Fruit fly (Drosophila melanogaster) whole organism, wandering third instar larva: ENCODE results near the gene trx.

ENCODE experiments used
- Abd-B ChIP-seq: fragments of >200 bp; optimal IDR thresholded peaks from 2 replicates; lab custom pipeline; 2017; ENCODE audit warnings: missing biosample characterization, missing genetic modification characterization
- CG32264 ChIP-seq: fragments of 200-800 bp; sonication (Bioruptor generic); optimal IDR thresholded peaks from 2 replicates; lab custom pipeline; 2016; ENCODE audit warnings: missing biosample characterization, missing genetic modification characterization
- CG9705 ChIP-seq: fragments of 200-800 bp; sonication (Bioruptor generic); optimal IDR thresholded peaks from 2 replicates; lab custom pipeline; 2018; ENCODE audit warnings: missing biosample characterization, mild to moderate bottlenecking, missing genetic modification characterization
- CrebA ChIP-seq: fragments of 200-800 bp; sonication (Bioruptor generic); optimal IDR thresholded peaks from 2 replicates; lab custom pipeline; 2016; ENCODE audit warnings: missing biosample characterization, mild to moderate bottlenecking, missing genetic modification characterization, borderline replicate concordance
- Dfd ChIP-seq: fragments of >200 bp; optimal IDR thresholded peaks from 2 replicates; lab custom pipeline; 2017; ENCODE audit warnings: missing biosample characterization, missing genetic modification characterization
- Dif ChIP-seq: fragments of 200-275, 200-300 bp; sonication (Bioruptor generic); optimal IDR thresholded peaks from 2 replicates; lab custom pipeline; 2018; ENCODE audit warnings: missing biosample characterization, missing genetic modification characterization; ENCODE audit not compliant: partially characterized antibody
- GATAd ChIP-seq: sonication (Bioruptor generic); optimal IDR thresholded peaks from 2 replicates; lab custom pipeline; 2016; ENCODE audit warnings: missing biosample characterization, missing genetic modification characterization
- HLH106 ChIP-seq: fragments of 200-800 bp; optimal IDR thresholded peaks from 3 replicates; lab custom pipeline; 2019; ENCODE audit warnings: missing biosample characterization, mild to moderate bottlenecking, missing genetic modification characterization, moderate library complexity
- Hnf4 ChIP-seq: fragments of 200-800 bp; sonication (Bioruptor generic); optimal IDR thresholded peaks from 2 replicates; lab custom pipeline; 2016; ENCODE audit warnings: missing biosample characterization, mild to moderate bottlenecking, missing genetic modification characterization
- Hr78 ChIP-seq: fragments of >200 bp; optimal IDR thresholded peaks from 2 replicates; lab custom pipeline; 2017; ENCODE audit warnings: missing biosample characterization, missing genetic modification characterization
- Hr83 ChIP-seq: fragments of 200-300 bp; sonication (Bioruptor generic); optimal IDR thresholded peaks from 2 replicates; lab custom pipeline; 2016; ENCODE audit warnings: missing biosample characterization, mild to moderate bottlenecking, missing genetic modification characterization, moderate library complexity; ENCODE audit not compliant: poor library complexity, severe bottlenecking
- Jra ChIP-seq: sonication (Bioruptor generic); optimal IDR thresholded peaks from 2 replicates; lab custom pipeline; 2016; ENCODE audit warnings: missing biosample characterization, missing genetic modification characterization
- Mio ChIP-seq: sonication (Bioruptor generic); optimal IDR thresholded peaks from 2 replicates; lab custom pipeline; 2016; ENCODE audit warnings: missing biosample characterization, missing genetic modification characterization
- Myc ChIP-seq: fragments of >200 bp; optimal IDR thresholded peaks from 2 replicates; lab custom pipeline; 2017
- N ChIP-seq: fragments of >200 bp; optimal IDR thresholded peaks from 2 replicates; lab custom pipeline; 2018; ENCODE audit warnings: missing biosample characterization, missing external identifiers, missing genetic modification characterization
- OdsH ChIP-seq: fragments of 200-800 bp; sonication (Bioruptor generic); optimal IDR thresholded peaks from 2 replicates; lab custom pipeline; 2016; ENCODE audit warnings: missing biosample characterization, mild to moderate bottlenecking, missing genetic modification characterization
- Rel ChIP-seq, 2 experiments: fragments of 200-800 bp; sonication (Bioruptor generic) in 1 of 2; optimal IDR thresholded peaks; 2 replicates in 1 of 2; 3 replicates in 1 of 2; lab custom pipeline; 2016 to 2019; ENCODE audit warnings: mild to moderate bottlenecking in 2 of 2, missing biosample characterization in 2 of 2, missing genetic modification characterization in 2 of 2, moderate library complexity in 1 of 2
- Sp1 ChIP-seq: fragments of 200-800 bp; sonication (Bioruptor generic); optimal IDR thresholded peaks from 3 replicates; lab custom pipeline; 2019; ENCODE audit warnings: missing biosample characterization, mild to moderate bottlenecking, missing genetic modification characterization, moderate library complexity
- Vsx2 ChIP-seq: fragments of 200-300, 225-300 bp; sonication (Bioruptor generic); optimal IDR thresholded peaks from 2 replicates; lab custom pipeline; 2018; ENCODE audit warnings: missing biosample characterization, missing genetic modification characterization; ENCODE audit not compliant: partially characterized antibody
- br ChIP-seq: fragments of 200-800 bp; sonication (Bioruptor generic); optimal IDR thresholded peaks from 2 replicates; lab custom pipeline; 2016; ENCODE audit warnings: missing biosample characterization, missing genetic modification characterization
- brk ChIP-seq: fragments of 200-800 bp; sonication (Bioruptor generic); optimal IDR thresholded peaks from 2 replicates; lab custom pipeline; 2016; ENCODE audit warnings: missing biosample characterization, mild to moderate bottlenecking, missing genetic modification characterization
- dl ChIP-seq, 2 experiments: fragments of 175-275, 200-275 bp in 1 of 2; fragments of 200-275 bp in 1 of 2; sonication (Bioruptor generic); optimal IDR thresholded peaks; lab custom pipeline; 2018; ENCODE audit warnings: mild to moderate bottlenecking in 2 of 2, missing biosample characterization in 2 of 2, missing genetic modification characterization in 2 of 2, moderate library complexity in 2 of 2; ENCODE audit not compliant: partially characterized antibody in 2 of 2, insufficient read depth in 1 of 2
- dmrt93B ChIP-seq: fragments of 200-800 bp; sonication (Bioruptor generic); optimal IDR thresholded peaks from 2 replicates; lab custom pipeline; 2018; ENCODE audit warnings: missing biosample characterization, mild to moderate bottlenecking, missing genetic modification characterization
- dsf ChIP-seq: sonication (Bioruptor generic); optimal IDR thresholded peaks from 2 replicates; lab custom pipeline; 2016; ENCODE audit warnings: missing biosample characterization, missing genetic modification characterization, borderline replicate concordance
- ey ChIP-seq: fragments of 200-800 bp; sonication (Bioruptor generic); optimal IDR thresholded peaks from 2 replicates; lab custom pipeline; 2016; ENCODE audit warnings: missing biosample characterization, missing genetic modification characterization
- foxo ChIP-seq, 2 experiments: fragments of 200-800 bp; sonication (Bioruptor generic); optimal IDR thresholded peaks; 2 replicates in 1 of 2; 3 replicates in 1 of 2; lab custom pipeline; 2016 to 2017; ENCODE audit warnings: missing biosample characterization in 2 of 2, missing genetic modification characterization in 2 of 2
- fru ChIP-seq: fragments of 200-800 bp; sonication (Bioruptor generic); optimal IDR thresholded peaks from 3 replicates; lab custom pipeline; 2016; ENCODE audit warnings: missing biosample characterization, mild to moderate bottlenecking, missing genetic modification characterization
- h ChIP-seq: fragments of 200-800 bp; sonication (Bioruptor generic); optimal IDR thresholded peaks from 3 replicates; lab custom pipeline; 2016; ENCODE audit warnings: missing biosample characterization, mild to moderate bottlenecking, missing genetic modification characterization
- jim ChIP-seq: fragments of 175-275, 200-325 bp; sonication (Bioruptor generic); optimal IDR thresholded peaks from 2 replicates; lab custom pipeline; 2016; ENCODE audit warnings: missing biosample characterization, mild to moderate bottlenecking, missing genetic modification characterization
- lola ChIP-seq: fragments of >200 bp; optimal IDR thresholded peaks from 2 replicates; lab custom pipeline; 2017; ENCODE audit warnings: missing biosample characterization, missing genetic modification characterization
- pan ChIP-seq: fragments of >200 bp; optimal IDR thresholded peaks from 2 replicates; lab custom pipeline; 2017
- psq ChIP-seq: fragments of 200-800 bp; sonication (Bioruptor generic); optimal IDR thresholded peaks from 3 replicates; lab custom pipeline; 2017; ENCODE audit warnings: missing biosample characterization, mild to moderate bottlenecking, missing genetic modification characterization, moderate library complexity
- rgr ChIP-seq: fragments of 200-800 bp; sonication (Bioruptor generic); optimal IDR thresholded peaks from 3 replicates; lab custom pipeline; 2016; ENCODE audit warnings: missing biosample characterization, mild to moderate bottlenecking, missing genetic modification characterization
- sage ChIP-seq: fragments of 200-800 bp; sonication (Bioruptor generic); optimal IDR thresholded peaks from 2 replicates; lab custom pipeline; 2016; ENCODE audit warnings: missing biosample characterization, mild to moderate bottlenecking, missing genetic modification characterization
- sv ChIP-seq: fragments of 200-800 bp; sonication (Bioruptor generic); optimal IDR thresholded peaks from 3 replicates; lab custom pipeline; 2016; ENCODE audit warnings: missing biosample characterization, missing genetic modification characterization
- tai ChIP-seq: sonication (Bioruptor generic); optimal IDR thresholded peaks from 2 replicates; lab custom pipeline; 2016; ENCODE audit warnings: missing biosample characterization, missing genetic modification characterization
- usp ChIP-seq: fragments of >200 bp; optimal IDR thresholded peaks from 2 replicates; lab custom pipeline; 2017; ENCODE audit warnings: missing biosample characterization, missing genetic modification characterization
- woc ChIP-seq: sonication (Bioruptor generic); optimal IDR thresholded peaks from 2 replicates; lab custom pipeline; 2016; ENCODE audit warnings: missing biosample characterization, mild to moderate bottlenecking, missing genetic modification characterization

Gene trx

DNA sequence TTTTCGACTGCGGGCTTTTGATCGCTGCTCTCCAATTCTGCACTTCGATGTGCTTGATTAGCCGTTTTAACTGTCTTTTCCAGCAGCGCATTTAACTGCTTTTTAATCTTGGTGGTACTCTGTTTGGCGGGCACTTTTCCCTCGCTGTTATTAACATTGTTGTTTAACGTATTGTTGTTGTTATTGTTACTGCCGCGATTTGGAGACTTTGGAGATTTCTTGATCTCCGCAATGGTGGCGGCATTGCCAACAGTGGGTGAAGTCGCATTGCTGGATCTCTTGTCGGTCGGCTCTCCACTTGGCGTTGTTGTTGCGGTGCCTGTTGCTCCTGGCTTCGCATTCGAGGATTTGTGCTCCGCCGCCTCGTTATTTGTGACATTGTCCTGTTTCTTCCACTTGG lies 44.0 kb upstream of the trx start:
- TF ChIP-seq brk (GFP tag; lab: Kevin White, UChicago) (no peak), br (no peak), CG9705 (no peak), tai (GFP tag; lab: Kevin White, UChicago) (no peak), Mio (GFP tag; lab: Kevin White, UChicago) (no peak), h (no peak), Dfd (GFP tag; lab: Kevin White, UChicago) (no peak), lola (GFP tag; lab: Kevin White, UChicago) (no peak), N (GFP tag; lab: Kevin White, UChicago) (no peak), Hr83 (no peak), Jra (GFP tag; lab: Kevin White, UChicago) (no peak), dsf (GFP tag; lab: Kevin White, UChicago) (no peak), foxo (GFP tag; optimal IDR thresholded peaks at IDR 0.05; lab: Kevin White, UChicago) (no peak), rgr (GFP tag; lab: Kevin White, UChicago) (no peak), dl (GFP tag; optimal IDR thresholded peaks at IDR 0.05; lab: Kevin White, UChicago; ENCODE audit: insufficient read depth in 1 of 2, partially characterized antibody in 2 of 2) (no peak), Sp1 (GFP tag; lab: Kevin White, UChicago) (no peak), Hnf4 (GFP tag; lab: Kevin White, UChicago) (no peak)

dm6 chr3R:14329549-14329948 lies 42.8 kb upstream of the trx start:
- TF ChIP-seq sage (GFP tag; lab: Kevin White, UChicago) (no peak), br (no peak), jim (GFP tag; lab: Kevin White, UChicago) (no peak), psq (GFP tag; lab: Kevin White, UChicago) (no peak), Myc (no peak), Dif (GFP tag; lab: Kevin White, UChicago) (no peak), tai (GFP tag; lab: Kevin White, UChicago) (no peak), Sp1 (GFP tag; lab: Kevin White, UChicago) (no peak), OdsH (GFP tag; lab: Kevin White, UChicago) (no peak), sv (no peak), brk (GFP tag; lab: Kevin White, UChicago) (no peak), Jra (GFP tag; lab: Kevin White, UChicago) (no peak), usp (GFP tag; lab: Kevin White, UChicago) (no peak), rgr (GFP tag; lab: Kevin White, UChicago) (no peak), dmrt93B (GFP tag; lab: Kevin White, UChicago) (no peak), HLH106 (tag; lab: Kevin White, UChicago) (no peak), foxo (GFP tag; optimal IDR thresholded peaks at IDR 0.05; lab: Kevin White, UChicago) (no peak), CG9705 (no peak)

- TF ChIP-seq Sp1 (GFP tag; lab: Kevin White, UChicago) (peak; percentile 78), sage (GFP tag; lab: Kevin White, UChicago) (peak; percentile 70), OdsH (GFP tag; lab: Kevin White, UChicago) (peak; percentile 80), CG9705 (peak; percentile 30), Rel (GFP tag; optimal IDR thresholded peaks at IDR 0.05; lab: Kevin White, UChicago) (no peak), Rel (tag; optimal IDR thresholded peaks at IDR 0.05; lab: Kevin White, UChicago) (peak; percentile 32), Abd-B (GFP tag; lab: Kevin White, UChicago) (no peak), Hr83 (peak; percentile 33), psq (GFP tag; lab: Kevin White, UChicago) (peak; percentile 71), ey (GFP tag; lab: Kevin White, UChicago) (peak; percentile 75), pan (lab: Kevin White, UChicago) (no peak), dmrt93B (GFP tag; lab: Kevin White, UChicago) (peak; percentile 51), jim (GFP tag; lab: Kevin White, UChicago) (no peak), lola (GFP tag; lab: Kevin White, UChicago) (no peak), dsf (GFP tag; lab: Kevin White, UChicago) (peak; percentile 48), rgr (GFP tag; lab: Kevin White, UChicago) (peak; percentile 85), Dfd (GFP tag; lab: Kevin White, UChicago) (no peak), dl (GFP tag; optimal IDR thresholded peaks at IDR 0.05; lab: Kevin White, UChicago; ENCODE audit: insufficient read depth in 1 of 2, partially characterized antibody in 2 of 2) (no peak), br (peak; percentile 79), h (peak; percentile 88), foxo (GFP tag; optimal IDR thresholded peaks at IDR 0.05; lab: Kevin White, UChicago) (peak; percentile 28 to 87), CrebA (GFP tag; lab: Kevin White, UChicago) (no peak), Jra (GFP tag; lab: Kevin White, UChicago) (peak; percentile 61), brk (GFP tag; lab: Kevin White, UChicago) (peak; percentile 86), GATAd (GFP tag; lab: Kevin White, UChicago) (no peak), Vsx2 (GFP tag; lab: Kevin White, UChicago) (peak; percentile 28), Hnf4 (GFP tag; lab: Kevin White, UChicago) (peak; percentile 80), fru (peak; percentile 85), CG32264 (GFP tag; lab: Kevin White, UChicago) (peak; percentile 53), N (GFP tag; lab: Kevin White, UChicago) (no peak), Dif (GFP tag; lab: Kevin White, UChicago) (no peak), Mio (GFP tag; lab: Kevin White, UChicago) (no peak), sv (peak; percentile 71), woc (GFP tag; lab: Kevin White, UChicago) (peak; percentile 88), usp (GFP tag; lab: Kevin White, UChicago) (no peak), Myc (no peak), HLH106 (tag; lab: Kevin White, UChicago) (peak; percentile 76), Hr78 (no peak), tai (GFP tag; lab: Kevin White, UChicago) (no peak)
These were observed 40.9 kb upstream of the trx start, which contains the start of gene spn-B for dm6 chr3R:14327472-14328104. Gene spn-B, plus strand, starts transcription at chr3R:14328051.
